Worm (Caenorhabditis elegans): ENCODE results near the gene ebax-1.

ebax-1 gene

DNA sequence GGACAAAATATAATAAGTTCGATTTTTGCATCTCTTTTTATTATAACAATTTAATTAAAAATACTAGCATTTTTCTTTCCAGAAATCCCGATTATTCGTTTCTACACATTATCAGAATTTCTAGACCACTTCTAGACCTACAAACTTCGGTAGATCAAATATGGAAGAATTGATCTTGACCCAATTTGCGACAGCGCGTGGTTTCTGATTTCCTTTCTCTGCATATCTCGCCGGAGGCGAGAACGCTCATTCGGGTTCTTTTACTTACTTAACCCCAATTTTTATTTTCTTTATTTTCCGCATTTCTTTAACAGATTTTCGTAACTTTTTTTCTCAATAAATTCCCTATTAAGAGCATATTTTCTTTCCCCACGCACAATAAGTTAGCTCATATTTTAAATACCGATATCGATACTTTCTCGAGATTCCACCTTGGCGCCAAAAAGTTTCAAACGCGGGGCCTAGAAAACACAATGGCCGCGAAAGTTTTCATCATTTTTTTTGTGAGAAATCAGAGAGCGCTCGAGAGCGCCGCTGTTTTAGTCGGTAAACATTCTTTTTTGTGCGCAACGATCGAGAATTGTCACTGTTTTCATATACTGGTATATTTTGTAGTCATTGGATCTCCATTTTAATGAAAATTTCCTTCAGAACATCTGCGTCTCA, 44.2 kb upstream of the ebax-1 start (continued):
- TF ChIP-seq fos-1 (tag; optimal IDR thresholded peaks at IDR 0.05) (no peak), nhr-85 (tag) (peak; percentile 75), swsn-7 (tag; optimal IDR thresholded peaks at IDR 0.05) (peak; percentile 1), lsy-2 (tag; optimal IDR thresholded peaks at IDR 0.05) (peak in 1 of 2 experiments; percentile 55), lin-13 (GFP tag; optimal IDR thresholded peaks at IDR 0.05) (peak; percentile 4), unc-86 (tag; optimal IDR thresholded peaks at IDR 0.05) (no peak), C16A3.4 (tag; optimal IDR thresholded peaks at IDR 0.05) (peak; percentile 21), pqm-1 (tag; optimal IDR thresholded peaks at IDR 0.05) (no peak), skn-1 (tag; optimal IDR thresholded peaks at IDR 0.05) (peak; percentile 50), ceh-82 (tag; optimal IDR thresholded peaks at IDR 0.05) (no peak), pax-3 (tag; optimal IDR thresholded peaks at IDR 0.05) (no peak), unc-130 (tag; optimal IDR thresholded peaks at IDR 0.05) (peak; percentile 41), tbx-2 (tag; optimal IDR thresholded peaks at IDR 0.05) (peak; percentile 49), rnt-1 (tag; optimal IDR thresholded peaks at IDR 0.05) (peak; percentile 61), ztf-11 (tag; optimal IDR thresholded peaks at IDR 0.05) (no peak), ceh-90 (tag; optimal IDR thresholded peaks at IDR 0.05) (peak; percentile 61), efl-1 (optimal IDR thresholded peaks at IDR 0.05) (peak; percentile 83 to 92), efl-1 (GFP tag; optimal IDR thresholded peaks at IDR 0.05 in 1 of 2) (peak; percentile 86 to 98), egl-27 (tag; optimal IDR thresholded peaks at IDR 0.05) (no peak), nhr-71 (tag; optimal IDR thresholded peaks at IDR 0.05) (peak; percentile 44), mep-1 (tag; optimal IDR thresholded peaks at IDR 0.05) (peak; percentile 41), lin-15B (tag; optimal IDR thresholded peaks at IDR 0.05) (no peak)

- TF ChIP-seq nhr-84 (tag; optimal IDR thresholded peaks at IDR 0.05) (no peak), nhr-11 (tag; optimal IDR thresholded peaks at IDR 0.05) (no peak), pax-3 (tag; optimal IDR thresholded peaks at IDR 0.05) (no peak), nhr-71 (tag; optimal IDR thresholded peaks at IDR 0.05) (peak; percentile 4), pqm-1 (tag; optimal IDR thresholded peaks at IDR 0.05) (peak; percentile 48), jun-1 (tag; optimal IDR thresholded peaks at IDR 0.05) (no peak), lir-3 (tag; optimal IDR thresholded peaks at IDR 0.05; ENCODE audit: poor library complexity) (no peak), unc-130 (tag; optimal IDR thresholded peaks at IDR 0.05) (peak; percentile 15), ztf-11 (tag; optimal IDR thresholded peaks at IDR 0.05) (no peak), nhr-76 (tag; optimal IDR thresholded peaks at IDR 0.05) (no peak), aha-1 (tag; optimal IDR thresholded peaks at IDR 0.05) (no peak), snu-23 (GFP tag; optimal IDR thresholded peaks at IDR 0.05) (peak; percentile 10), unc-62 (GFP tag; optimal IDR thresholded peaks at IDR 0.05) (no peak), nhr-20 (tag; optimal IDR thresholded peaks at IDR 0.05) (no peak), C04F5.9 (tag; optimal IDR thresholded peaks at IDR 0.05) (no peak), ceh-82 (tag; optimal IDR thresholded peaks at IDR 0.05) (no peak), nhr-28 (tag; optimal IDR thresholded peaks at IDR 0.05) (no peak), zag-1 (tag; optimal IDR thresholded peaks at IDR 0.05) (no peak), nhr-77 (tag; optimal IDR thresholded peaks at IDR 0.05) (no peak), sup-37 (GFP tag; optimal IDR thresholded peaks at IDR 0.05) (no peak), C16A3.4 (tag; optimal IDR thresholded peaks at IDR 0.05) (no peak), nhr-90 (tag; optimal IDR thresholded peaks at IDR 0.05; ENCODE audit: poor library complexity) (no peak), egl-13 (tag; optimal IDR thresholded peaks at IDR 0.05) (no peak), elt-3 (tag; optimal IDR thresholded peaks at IDR 0.05) (peak in 5 of 6 experiments; percentile 56 to 81 (median 68)), egl-27 (tag; optimal IDR thresholded peaks at IDR 0.05) (no peak), lin-35 (GFP tag; optimal IDR thresholded peaks at IDR 0.05) (peak in 1 of 2 experiments; percentile 28), dpl-1 (GFP tag; optimal IDR thresholded peaks at IDR 0.05) (peak in 1 of 3 experiments; percentile 17), grh-1 (GFP tag; IDR thresholded peaks at IDR 0.05) (no peak), C34B4.2 (tag; optimal IDR thresholded peaks at IDR 0.05) (no peak), rnt-1 (tag; optimal IDR thresholded peaks at IDR 0.05) (no peak), snpc-4 (tag; optimal IDR thresholded peaks at IDR 0.05) (no peak), elt-2 (tag; optimal IDR thresholded peaks at IDR 0.05) (peak; percentile 67)
Observed at ce11 chrIV:10243276-10243675, 43.5 kb upstream of the ebax-1 start, which contains the start of gene tkt-1. Gene tkt-1, plus strand, starts transcription at chrIV:10243612.

Measured in whole organism, L1 larva.